Fruit fly (Drosophila melanogaster): ENCODE data around the gene Diedel.

Diedel gene

dm6 chr3R:29489209-29489608, 4.4 kb upstream of the Diedel start, which contains the start of the genes CG2321 and CG2006 (continued):
- TF ChIP-seq C15 (GFP tag; IDR thresholded peaks at IDR 0.05) (no peak), Rx (GFP tag; IDR thresholded peaks at IDR 0.05) (no peak; the same call in 1 of the 2 replicates), eyg (GFP tag; optimal IDR thresholded peaks at IDR 0.05) (peak; percentile 32), Camta (GFP tag; optimal IDR thresholded peaks at IDR 0.05) (peak; percentile 19), CG6791 (GFP tag; IDR thresholded peaks at IDR 0.05; ENCODE audit: partially characterized antibody) (peak; percentile 71), CG14710 (tag; optimal IDR thresholded peaks at IDR 0.05) (peak; percentile 80), bowl (GFP tag; IDR thresholded peaks at IDR 0.05) (no peak), crol (GFP tag; IDR thresholded peaks at IDR 0.05) (no peak), Aef1 (GFP tag; IDR thresholded peaks at IDR 0.05) (peak; percentile 49; the same call in 1 of the 3 replicates), ken (GFP tag; IDR thresholded peaks at IDR 0.05) (0 out of 3 replicates have a peak, but pooled peaks have one; percentile 59), lov (optimal IDR thresholded peaks at IDR 0.05) (no peak), lov (GFP tag; IDR thresholded peaks at IDR 0.05) (peak; percentile 57; the same call in 2 of the 3 replicates), abd-A (tag; optimal IDR thresholded peaks at IDR 0.05) (no peak), CG4854 (GFP tag; optimal IDR thresholded peaks at IDR 0.05) (no peak), ems (GFP tag; optimal IDR thresholded peaks at IDR 0.05) (peak; percentile 41), Sin3A (optimal IDR thresholded peaks at IDR 0.05) (peak; percentile 78), Mad (GFP tag; optimal IDR thresholded peaks at IDR 0.05) (peak; percentile 54), salm (tag; optimal IDR thresholded peaks at IDR 0.05) (peak; percentile 23), CG18764 (GFP tag; optimal IDR thresholded peaks at IDR 0.05) (peak; percentile 40), CG1603 (tag; optimal IDR thresholded peaks at IDR 0.05) (peak; percentile 81), maf-S (GFP tag; optimal IDR thresholded peaks at IDR 0.05) (peak; percentile 50), Pdp1 (GFP tag; optimal IDR thresholded peaks at IDR 0.05) (peak; percentile 35 to 57), slbo (GFP tag; IDR thresholded peaks at IDR 0.05) (peak; percentile 79), CG11093 (GFP tag; IDR thresholded peaks at IDR 0.05) (0 out of 3 replicates have a peak, but pooled peaks have one; percentile 23), fd96Cb (tag; optimal IDR thresholded peaks at IDR 0.05) (peak; percentile 20), CG12391 (tag; optimal IDR thresholded peaks at IDR 0.05) (peak; percentile 56), E2f2 (GFP tag; IDR thresholded peaks at IDR 0.05) (peak; percentile 85), Nf-YC (tag; optimal IDR thresholded peaks at IDR 0.05) (peak; percentile 54), Dip3 (GFP tag; optimal IDR thresholded peaks at IDR 0.05) (peak; percentile 50), CG12155 (GFP tag; optimal IDR thresholded peaks at IDR 0.05) (peak; percentile 59), CG31224 (GFP tag; IDR thresholded peaks at IDR 0.05) (0 out of 2 replicates have a peak, but pooled peaks have one; percentile 5), CG12071 (GFP tag; optimal IDR thresholded peaks at IDR 0.05) (no peak), HLH54F (GFP tag; optimal IDR thresholded peaks at IDR 0.05) (peak; percentile 52), hth (optimal IDR thresholded peaks at IDR 0.05) (no peak), Blimp-1 (GFP tag; optimal IDR thresholded peaks at IDR 0.05) (no peak), unpg (GFP tag; optimal IDR thresholded peaks at IDR 0.05) (no peak), CG6272 (GFP tag; IDR thresholded peaks at IDR 0.05) (peak; percentile 48; the same call in 1 of the 2 replicates), zf30C (GFP tag; optimal IDR thresholded peaks at IDR 0.05) (no peak), CG18619 (GFP tag; optimal IDR thresholded peaks at IDR 0.05) (peak; percentile 30), B-H1 (GFP tag; IDR thresholded peaks at IDR 0.05) (peak; percentile 20; the same call in 1 of the 3 replicates), CTCF (GFP tag; optimal IDR thresholded peaks at IDR 0.05) (peak; percentile 80), CG14014 (GFP tag; IDR thresholded peaks at IDR 0.05) (peak; percentile 46; the same call in 1 of the 2 replicates), CG14667 (GFP tag; IDR thresholded peaks at IDR 0.05) (peak; percentile 32), croc (GFP tag; conservative IDR thresholded peaks at IDR 0.05) (peak; percentile 45), CG3065 (GFP tag; optimal IDR thresholded peaks at IDR 0.05) (peak; percentile 19), Max (GFP tag; optimal IDR thresholded peaks at IDR 0.05) (peak; percentile 11), CG2120 (GFP tag; optimal IDR thresholded peaks at IDR 0.05) (peak; percentile 79), bcd (GFP tag; optimal IDR thresholded peaks at IDR 0.05) (peak; percentile 42), hbn (GFP tag; IDR thresholded peaks at IDR 0.05; ENCODE audit: partially characterized antibody) (peak; percentile 65), mam (GFP tag; optimal IDR thresholded peaks at IDR 0.05) (peak; percentile 70), ro (GFP tag; IDR thresholded peaks at IDR 0.05) (no peak), CG10543 (GFP tag; optimal IDR thresholded peaks at IDR 0.05) (peak; percentile 17), CG4328 (GFP tag; optimal IDR thresholded peaks at IDR 0.05) (no peak)
